Worm (Caenorhabditis elegans) whole organism, L2 larva: ENCODE results near the gene Y37H2A.11.

ENCODE experiments used
- lin-11 ChIP-seq: fragments of 150-350 bp; sonication (generic microtip); optimal IDR thresholded peaks from 2 replicates; lab custom pipeline; 2014; ENCODE audit warnings: missing biosample characterization, missing genetic modification characterization, inconsistent platforms, mixed read lengths
- lin-13 ChIP-seq: fragments of 150-350 bp; optimal IDR thresholded peaks from 2 replicates; lab custom pipeline; 2014; ENCODE audit warnings: missing biosample characterization, missing genetic modification reagents, missing genetic modification characterization
- mdl-1 ChIP-seq, 2 experiments: fragments of 150-350 bp in 1 of 2; sonication (generic microtip) in 1 of 2; optimal IDR thresholded peaks; 2 replicates each; lab custom pipeline; 2017; ENCODE audit warnings: missing biosample characterization in 2 of 2, missing genetic modification characterization in 2 of 2
- nhr-10 ChIP-seq: sonication (generic microtip); optimal IDR thresholded peaks from 2 replicates; lab custom pipeline; 2017; ENCODE audit warnings: missing biosample characterization, missing genetic modification characterization
- nhr-25 ChIP-seq: fragments of 150-350 bp; sonication (generic microtip); optimal IDR thresholded peaks from 3 replicates; lab custom pipeline; 2014; ENCODE audit warnings: missing biosample characterization, missing genetic modification characterization
- zag-1 ChIP-seq: fragments of 150-350 bp; optimal IDR thresholded peaks from 2 replicates; lab custom pipeline; 2014; ENCODE audit warnings: missing biosample characterization, missing genetic modification characterization

ce11 chrV:18157707-18158106, 16.4 kb downstream of the Y37H2A.11 start, which contains the start of gene clec-48:
- TF ChIP-seq zag-1 (tag; lab: Kevin White, UChicago) (no peak), mdl-1 (tag; optimal IDR thresholded peaks at IDR 0.05; lab: Kevin White, UChicago) (no peak), lin-13 (GFP tag; lab: Kevin White, UChicago) (no peak), nhr-10 (tag; lab: Kevin White, UChicago) (no peak), lin-11 (no peak), nhr-25 (tag; lab: Kevin White, UChicago) (no peak)
